Fruit fly (Drosophila melanogaster) whole organism, embryonic: Measurements from ENCODE around the gene CG32440.
A peak's percentile ranks its signal among the peaks of the same experiment; 100 is the strongest.

Source experiments
- CG11504 ChIP-seq: fragments of 200-800 bp; sonication (Bioruptor generic); optimal IDR thresholded peaks from 3 replicates; lab custom pipeline; 2019; ENCODE audit warnings: missing biosample characterization, mild to moderate bottlenecking, missing genetic modification characterization, moderate library complexity
- CG12219 ChIP-seq: fragments of 200-800 bp; sonication (Bioruptor generic); optimal IDR thresholded peaks from 3 replicates; lab custom pipeline; 2018; ENCODE audit warnings: missing biosample characterization, mild to moderate bottlenecking, missing genetic modification characterization
- CG12659 ChIP-seq: fragments of 200-800 bp; sonication (Bioruptor generic); optimal IDR thresholded peaks from 3 replicates; lab custom pipeline; 2017; ENCODE audit warnings: mild to moderate bottlenecking, missing biosample characterization, missing genetic modification reagents, missing genetic modification characterization
- CG13424 ChIP-seq: fragments of 200-800 bp; sonication (Bioruptor generic); optimal IDR thresholded peaks from 2 replicates; lab custom pipeline; 2019; ENCODE audit warnings: missing biosample characterization, mild to moderate bottlenecking, missing genetic modification characterization, moderate library complexity
- CG14860 ChIP-seq: fragments of 200-800 bp; sonication (Bioruptor generic); IDR thresholded peaks from 3 replicates; pipeline ENCODE4 v1.3.6; 2022; ENCODE audit warnings: missing biosample characterization, missing genetic modification characterization; ENCODE audit not compliant: partially characterized antibody
- CG16813 ChIP-seq: fragments of 200-800 bp; sonication (Bioruptor generic); IDR thresholded peaks from 3 replicates; pipeline ENCODE4 v1.3.6; 2022; ENCODE audit warnings: missing biosample characterization, missing genetic modification characterization; ENCODE audit not compliant: partially characterized antibody
- CG18619 ChIP-seq: fragments of 200-800 bp; sonication (Bioruptor generic); optimal IDR thresholded peaks from 3 replicates; lab custom pipeline; 2017; ENCODE audit warnings: missing biosample characterization, mild to moderate bottlenecking, missing genetic modification characterization
- CG18764 ChIP-seq: fragments of 200-800 bp; sonication (Bioruptor generic); optimal IDR thresholded peaks from 3 replicates; lab custom pipeline; 2016; ENCODE audit warnings: missing biosample characterization, missing genetic modification characterization
- CG2116 ChIP-seq: fragments of 200-800 bp; sonication (Bioruptor generic); optimal IDR thresholded peaks from 3 replicates; lab custom pipeline; 2018; ENCODE audit warnings: missing biosample characterization, mild to moderate bottlenecking, missing genetic modification characterization
- CG2129 ChIP-seq: fragments of 200-800 bp; sonication (Bioruptor generic); IDR thresholded peaks from 2 replicates; pipeline ENCODE4 v1.3.6; 2022; ENCODE audit warnings: missing biosample characterization, missing genetic modification characterization; ENCODE audit not compliant: partially characterized antibody
- CG2712 ChIP-seq: fragments of 200-800 bp; optimal IDR thresholded peaks from 3 replicates; lab custom pipeline; 2019; ENCODE audit warnings: missing biosample characterization, mild to moderate bottlenecking, missing genetic modification characterization, moderate library complexity
- CG2889 ChIP-seq: fragments of 200-800 bp; sonication (Bioruptor generic); IDR thresholded peaks from 3 replicates; pipeline ENCODE4 v1.3.6; 2022; ENCODE audit warnings: missing biosample characterization, missing genetic modification characterization
- CG34224 ChIP-seq: fragments of 200-800 bp; sonication (Bioruptor generic); IDR thresholded peaks from 3 replicates; pipeline ENCODE4 v1.3.6; 2022; ENCODE audit warnings: missing biosample characterization, missing genetic modification characterization; ENCODE audit not compliant: partially characterized antibody
- CG3838 ChIP-seq: fragments of 200-800 bp; sonication (Bioruptor generic); optimal IDR thresholded peaks from 3 replicates; lab custom pipeline; 2016; ENCODE audit warnings: missing biosample characterization, missing genetic modification characterization
- CG4282 ChIP-seq: fragments of 200-800 bp; sonication (Bioruptor generic); optimal IDR thresholded peaks from 2 replicates; lab custom pipeline; 2016; ENCODE audit warnings: missing biosample characterization, missing genetic modification characterization
- CG4404 ChIP-seq: fragments of 200-800 bp; sonication (Bioruptor generic); IDR thresholded peaks from 2 replicates; pipeline ENCODE4 v1.3.6; 2022; ENCODE audit warnings: missing biosample characterization, missing genetic modification characterization
- CG5180 ChIP-seq: fragments of 200-800 bp; sonication (Bioruptor generic); optimal IDR thresholded peaks from 3 replicates; lab custom pipeline; 2017; ENCODE audit warnings: missing biosample characterization, missing genetic modification characterization, mild to moderate bottlenecking, moderate library complexity, missing genetic modification reagents
- CG7786 ChIP-seq: fragments of 200-800 bp; sonication (Bioruptor generic); optimal IDR thresholded peaks from 2 replicates; lab custom pipeline; 2016; ENCODE audit warnings: missing biosample characterization, missing genetic modification characterization
- CG8388 ChIP-seq: fragments of 200-800 bp; sonication (Bioruptor generic); optimal IDR thresholded peaks from 2 replicates; lab custom pipeline; 2019; ENCODE audit warnings: missing biosample characterization, mild to moderate bottlenecking, missing genetic modification characterization, moderate library complexity
- CG8765 ChIP-seq: fragments of 200-800 bp; sonication (Bioruptor generic); IDR thresholded peaks from 2 replicates; pipeline ENCODE4 v1.3.6; 2022; ENCODE audit warnings: missing biosample characterization, missing genetic modification characterization
- Doc3 ChIP-seq: fragments of 200-800 bp; sonication (Bioruptor generic); IDR thresholded peaks from 3 replicates; pipeline ENCODE4 v1.3.6; 2022; ENCODE audit warnings: missing biosample characterization, missing genetic modification characterization; ENCODE audit not compliant: partially characterized antibody
- Dref ChIP-seq: fragments of 200-800 bp; sonication (Bioruptor generic); IDR thresholded peaks from 2 replicates; pipeline ENCODE4 v1.3.6; 2022; ENCODE audit warnings: missing biosample characterization, missing genetic modification characterization
- E2f2 ChIP-seq: fragments of 200-800 bp; sonication (Bioruptor generic); IDR thresholded peaks from 2 replicates; pipeline ENCODE4 v1.3.6; 2022; ENCODE audit warnings: missing biosample characterization, missing genetic modification characterization
- ERR ChIP-seq: fragments of 200-800 bp; sonication (Bioruptor generic); optimal IDR thresholded peaks from 2 replicates; lab custom pipeline; 2016; ENCODE audit warnings: missing biosample characterization, missing genetic modification characterization
- Eip74EF ChIP-seq, 2 experiments: fragments of 200-800 bp in 1 of 2; fragments of >200 bp in 1 of 2; sonication (Bioruptor generic) in 1 of 2; optimal IDR thresholded peaks; 2 replicates each; lab custom pipeline; 2017 to 2019; ENCODE audit warnings: missing biosample characterization in 2 of 2, missing genetic modification characterization in 2 of 2, mild to moderate bottlenecking in 1 of 2, moderate library complexity in 1 of 2
- HmgZ ChIP-seq: fragments of 200-800 bp; sonication (Bioruptor generic); optimal IDR thresholded peaks from 2 replicates; lab custom pipeline; 2018; ENCODE audit warnings: missing biosample characterization, mild to moderate bottlenecking, missing genetic modification characterization
- Meics ChIP-seq: fragments of 200-800 bp; sonication (Bioruptor generic); optimal IDR thresholded peaks from 2 replicates; lab custom pipeline; 2017; ENCODE audit warnings: missing biosample characterization, mild to moderate bottlenecking, missing genetic modification characterization
- NfI ChIP-seq: fragments of 200-800 bp; sonication (Bioruptor generic); optimal IDR thresholded peaks from 3 replicates; lab custom pipeline; 2018; ENCODE audit warnings: missing biosample characterization, mild to moderate bottlenecking, missing genetic modification characterization, moderate library complexity
- Sox100B ChIP-seq: fragments of 200-800 bp; sonication (Bioruptor generic); optimal IDR thresholded peaks from 3 replicates; lab custom pipeline; 2018; ENCODE audit warnings: missing biosample characterization, mild to moderate bottlenecking, missing genetic modification characterization
- Spps ChIP-seq: fragments of 200-800 bp; sonication (Bioruptor generic); optimal IDR thresholded peaks from 2 replicates; lab custom pipeline; 2018; ENCODE audit warnings: missing biosample characterization, mild to moderate bottlenecking, missing genetic modification characterization
- Xbp1 ChIP-seq: fragments of 200-800 bp; sonication (Bioruptor generic); optimal IDR thresholded peaks from 3 replicates; lab custom pipeline; 2016; ENCODE audit warnings: missing biosample characterization, mild to moderate bottlenecking, missing genetic modification characterization
- YL-1 ChIP-seq: fragments of 200-800 bp; sonication (Bioruptor generic); optimal IDR thresholded peaks from 3 replicates; lab custom pipeline; 2017; ENCODE audit warnings: missing biosample characterization, mild to moderate bottlenecking, missing genetic modification characterization
- ab ChIP-seq: fragments of 200-800 bp; sonication (Bioruptor generic); optimal IDR thresholded peaks from 2 replicates; lab custom pipeline; 2016; ENCODE audit warnings: missing biosample characterization, missing genetic modification characterization
- aop ChIP-seq: fragments of 200-800 bp; sonication (Bioruptor generic); IDR thresholded peaks from 2 replicates; pipeline ENCODE4 v1.3.6; 2022; ENCODE audit warnings: missing biosample characterization, missing genetic modification characterization
- bab2 ChIP-seq: fragments of 200-800 bp; sonication (Bioruptor generic); optimal IDR thresholded peaks from 2 replicates; lab custom pipeline; 2016; ENCODE audit warnings: missing biosample characterization, missing genetic modification characterization
- br ChIP-seq: fragments of >200 bp; optimal IDR thresholded peaks from 2 replicates; lab custom pipeline; 2017
- corto ChIP-seq: fragments of 200-800 bp; sonication (Bioruptor generic); optimal IDR thresholded peaks from 2 replicates; lab custom pipeline; 2016; ENCODE audit warnings: missing biosample characterization, mild to moderate bottlenecking, missing genetic modification characterization, moderate library complexity
- danr ChIP-seq: fragments of 200-800 bp; sonication (Bioruptor generic); IDR thresholded peaks from 2 replicates; pipeline ENCODE4 v1.3.6; 2022; ENCODE audit warnings: missing biosample characterization, missing genetic modification characterization
- eyg ChIP-seq: fragments of 200-800 bp; sonication (Bioruptor generic); optimal IDR thresholded peaks from 3 replicates; lab custom pipeline; 2016; ENCODE audit warnings: missing biosample characterization, missing genetic modification characterization
- grn ChIP-seq: fragments of 200-800 bp; sonication (Bioruptor generic); optimal IDR thresholded peaks from 3 replicates; lab custom pipeline; 2017; ENCODE audit warnings: missing biosample characterization, missing genetic modification characterization
- knrl ChIP-seq: fragments of 200-800 bp; sonication (Bioruptor generic); IDR thresholded peaks from 3 replicates; pipeline ENCODE4 v1.3.6; 2022; ENCODE audit warnings: missing biosample characterization, missing genetic modification characterization; ENCODE audit not compliant: partially characterized antibody
- lilli ChIP-seq: fragments of 200-800 bp; sonication (Bioruptor generic); optimal IDR thresholded peaks from 3 replicates; lab custom pipeline; 2016; ENCODE audit warnings: missing biosample characterization, missing genetic modification characterization
- mam ChIP-seq: fragments of 200-800 bp; sonication (Bioruptor generic); optimal IDR thresholded peaks from 3 replicates; lab custom pipeline; 2016; ENCODE audit warnings: missing biosample characterization, missing genetic modification characterization
- p53 ChIP-seq: fragments of 200-800 bp; sonication (Bioruptor generic); optimal IDR thresholded peaks from 2 replicates; lab custom pipeline; 2016; ENCODE audit warnings: missing biosample characterization, missing genetic modification characterization
- pan ChIP-seq, 4 experiments: fragments of >200 bp in 3 of 4; fragments of 200-800 bp in 1 of 4; sonication (Bioruptor generic) in 1 of 4; optimal IDR thresholded peaks in 3 of 4; IDR thresholded peaks in 1 of 4; 2 replicates each; pipeline versions ENCODE4 v1.3.6 to Lab custom; 2017 to 2022; ENCODE audit warnings: missing biosample characterization in 2 of 4, missing genetic modification characterization in 2 of 4, mixed read lengths in 1 of 4
- schlank ChIP-seq: fragments of 200-800 bp; sonication (Bioruptor generic); optimal IDR thresholded peaks from 2 replicates; lab custom pipeline; 2018; ENCODE audit warnings: missing biosample characterization, mild to moderate bottlenecking, missing genetic modification characterization
- sisA ChIP-seq: fragments of 200-800 bp; sonication (Bioruptor generic); IDR thresholded peaks from 2 replicates; pipeline ENCODE4 v1.3.6; 2022; ENCODE audit warnings: missing biosample characterization, missing genetic modification characterization
- sqz ChIP-seq: fragments of 200-800 bp; sonication (Bioruptor generic); optimal IDR thresholded peaks from 3 replicates; lab custom pipeline; 2018; ENCODE audit warnings: missing biosample characterization, mild to moderate bottlenecking, missing genetic modification characterization
- tin ChIP-seq: fragments of 200-800 bp; sonication (Bioruptor generic); optimal IDR thresholded peaks from 3 replicates; lab custom pipeline; 2016; ENCODE audit warnings: missing biosample characterization, missing genetic modification characterization
- wor ChIP-seq: fragments of 200-800 bp; sonication (Bioruptor generic); IDR thresholded peaks from 2 replicates; pipeline ENCODE4 v1.3.6; 2022; ENCODE audit warnings: missing biosample characterization, missing genetic modification characterization

The CG32440 gene

dm6 chr3L:21334999-21335631 is 24.9 kb upstream of the CG32440 start, which contains the start of gene Tsr1 (continued):
- no peak for TF ChIP-seq CG4404
- no peak for TF ChIP-seq sisA (GFP tag; lab: Robert Waterston, UW)
- no peak for TF ChIP-seq br (lab: Kevin White, UChicago)
- no peak for TF ChIP-seq corto
- peak; percentile 33 for TF ChIP-seq HmgZ (tag; lab: Kevin White, UChicago)
- TF ChIP-seq CG8388 = no peak
- no peak for TF ChIP-seq CG3838 (GFP tag; lab: Kevin White, UChicago)
- TF ChIP-seq CG12219 (GFP tag; lab: Kevin White, UChicago) = no peak
- TF ChIP-seq CG18619 (GFP tag; lab: Kevin White, UChicago) = no peak
- TF ChIP-seq CG4282 = no peak
- peak; percentile 93 for TF ChIP-seq E2f2 (GFP tag; lab: Robert Waterston, UW)
- no peak for TF ChIP-seq sqz
- peak; percentile 80 for TF ChIP-seq Dref (GFP tag; lab: Robert Waterston, UW)
- no peak for TF ChIP-seq grn (GFP tag; lab: Kevin White, UChicago)
- TF ChIP-seq CG2116 (GFP tag; lab: Kevin White, UChicago) = peak; percentile 68
- TF ChIP-seq CG34224 (GFP tag; lab: Robert Waterston, UW) = peak; percentile 94
- no peak for TF ChIP-seq schlank
- TF ChIP-seq CG16813 (GFP tag; lab: Robert Waterston, UW) = peak; percentile 81
- no peak for TF ChIP-seq pan (optimal IDR thresholded peaks at IDR 0.05; lab: Kevin White, UChicago)
- no peak for TF ChIP-seq pan (GFP tag; optimal IDR thresholded peaks at IDR 0.05 in 1 of 2, IDR thresholded peaks at IDR 0.05 in 1 of 2)
- no peak for TF ChIP-seq bab2 (GFP tag; lab: Kevin White, UChicago)
- TF ChIP-seq CG5180 (GFP tag; lab: Kevin White, UChicago) = no peak
- TF ChIP-seq p53 (GFP tag; lab: Kevin White, UChicago) = no peak
- no peak for TF ChIP-seq wor
- no peak for TF ChIP-seq CG12659 (GFP tag; lab: Kevin White, UChicago)
- no peak for TF ChIP-seq CG11504 (tag; lab: Kevin White, UChicago)
- no peak for TF ChIP-seq lilli (GFP tag; lab: Kevin White, UChicago)
- TF ChIP-seq Xbp1 (GFP tag; lab: Kevin White, UChicago) = no peak
- no peak for TF ChIP-seq tin
- TF ChIP-seq ERR (GFP tag; lab: Kevin White, UChicago) = no peak
- peak; percentile 69 for TF ChIP-seq CG14860 (GFP tag; lab: Robert Waterston, UW)
- TF ChIP-seq mam (GFP tag; lab: Kevin White, UChicago) = no peak
- TF ChIP-seq NfI (GFP tag; lab: Kevin White, UChicago) = no peak
- TF ChIP-seq Sox100B (GFP tag; lab: Kevin White, UChicago) = no peak
- TF ChIP-seq danr (GFP tag; lab: Robert Waterston, UW) = no peak
- TF ChIP-seq CG13424 = no peak
- peak; percentile 76; the same call in 2 of the 3 replicates for TF ChIP-seq knrl (GFP tag; lab: Robert Waterston, UW)
- no peak for TF ChIP-seq aop (GFP tag; lab: Robert Waterston, UW)
- no peak for TF ChIP-seq CG18764 (GFP tag; lab: Kevin White, UChicago)
- TF ChIP-seq Spps (tag; lab: Kevin White, UChicago) = no peak
- TF ChIP-seq YL-1 = peak; percentile 78
- no peak for TF ChIP-seq ab
- TF ChIP-seq CG2712 (tag; lab: Kevin White, UChicago) = peak; percentile 59
- no peak for TF ChIP-seq Eip74EF (GFP tag; optimal IDR thresholded peaks at IDR 0.05; lab: Kevin White, UChicago)
- TF ChIP-seq CG2129 (GFP tag; lab: Robert Waterston, UW) = peak; percentile 67
- TF ChIP-seq CG8765 (GFP tag; lab: Robert Waterston, UW) = no peak
- no peak for TF ChIP-seq CG2889 (GFP tag; lab: Robert Waterston, UW)
- no peak for TF ChIP-seq eyg (GFP tag; lab: Kevin White, UChicago)
- peak; percentile 78 for TF ChIP-seq Doc3 (GFP tag; lab: Robert Waterston, UW)
- no peak for TF ChIP-seq CG7786 (GFP tag; lab: Kevin White, UChicago)
- no peak for TF ChIP-seq Meics (GFP tag; lab: Kevin White, UChicago)
